Fruit fly (Drosophila melanogaster) whole organism, embryonic: ENCODE results near the gene CG16953.

Experiments used
- ATbp ChIP-seq: fragments of 200-800 bp; sonication (Bioruptor generic); optimal IDR thresholded peaks from 2 replicates; lab custom pipeline; 2017; ENCODE audit warnings: missing biosample characterization, mild to moderate bottlenecking, missing genetic modification characterization, missing genetic modification reagents
- Asciz ChIP-seq: fragments of 200-800 bp; sonication (Bioruptor generic); optimal IDR thresholded peaks from 2 replicates; lab custom pipeline; 2017; ENCODE audit warnings: missing biosample characterization, mild to moderate bottlenecking, missing genetic modification characterization, missing genetic modification reagents
- Bgb ChIP-seq: fragments of 200-800 bp; sonication (Bioruptor generic); IDR thresholded peaks from 2 replicates; pipeline ENCODE4 v1.3.6; 2022; ENCODE audit warnings: missing biosample characterization, missing genetic modification characterization; ENCODE audit not compliant: partially characterized antibody
- CG10267 ChIP-seq: fragments of 200-800 bp; sonication (Bioruptor generic); optimal IDR thresholded peaks from 2 replicates; lab custom pipeline; 2018; ENCODE audit warnings: missing biosample characterization, mild to moderate bottlenecking, missing genetic modification characterization, moderate library complexity
- CG10321 ChIP-seq: fragments of 200-800 bp; sonication (Bioruptor generic); IDR thresholded peaks from 2 replicates; pipeline ENCODE4 v1.3.6; 2022; ENCODE audit warnings: missing biosample characterization, missing genetic modification characterization
- CG10366 ChIP-seq: fragments of 200-800 bp; sonication (Bioruptor generic); IDR thresholded peaks from 2 replicates; pipeline ENCODE4 v1.3.6; 2022; ENCODE audit warnings: missing biosample characterization, missing genetic modification characterization
- CG11085 ChIP-seq: fragments of 200-800 bp; sonication (Bioruptor generic); IDR thresholded peaks from 2 replicates; pipeline ENCODE4 v1.3.6; 2022; ENCODE audit warnings: missing biosample characterization, missing genetic modification characterization
- CG12219 ChIP-seq: fragments of 200-800 bp; sonication (Bioruptor generic); optimal IDR thresholded peaks from 3 replicates; lab custom pipeline; 2018; ENCODE audit warnings: missing biosample characterization, mild to moderate bottlenecking, missing genetic modification characterization
- CG13123 ChIP-seq: fragments of 200-800 bp; sonication (Bioruptor generic); optimal IDR thresholded peaks from 2 replicates; lab custom pipeline; 2016; ENCODE audit warnings: missing biosample characterization, missing genetic modification characterization
- CG13424 ChIP-seq: fragments of 200-800 bp; sonication (Bioruptor generic); optimal IDR thresholded peaks from 2 replicates; lab custom pipeline; 2019; ENCODE audit warnings: missing biosample characterization, mild to moderate bottlenecking, missing genetic modification characterization, moderate library complexity
- CG16863 ChIP-seq: fragments of 200-800 bp; sonication (Bioruptor generic); optimal IDR thresholded peaks from 3 replicates; lab custom pipeline; 2016; ENCODE audit warnings: missing biosample characterization, missing genetic modification characterization
- CG18011 ChIP-seq: fragments of 200-800 bp; sonication (Bioruptor generic); optimal IDR thresholded peaks from 2 replicates; lab custom pipeline; 2017; ENCODE audit warnings: missing biosample characterization, missing genetic modification characterization, mild to moderate bottlenecking, moderate library complexity, missing genotype
- CG30020 ChIP-seq: fragments of 200-800 bp; optimal IDR thresholded peaks from 2 replicates; lab custom pipeline; 2019; ENCODE audit warnings: missing biosample characterization, mild to moderate bottlenecking, missing genetic modification characterization, moderate library complexity
- CG32532 ChIP-seq: fragments of 200-800 bp; sonication (Bioruptor generic); IDR thresholded peaks from 2 replicates; pipeline ENCODE4 v1.3.6; 2022; ENCODE audit warnings: missing biosample characterization, missing genetic modification characterization
- CG3281 ChIP-seq: fragments of 200-800 bp; sonication (Bioruptor generic); optimal IDR thresholded peaks from 3 replicates; lab custom pipeline; 2017; ENCODE audit warnings: missing biosample characterization, mild to moderate bottlenecking, missing genetic modification characterization
- CG34224 ChIP-seq: fragments of 200-800 bp; sonication (Bioruptor generic); IDR thresholded peaks from 3 replicates; pipeline ENCODE4 v1.3.6; 2022; ENCODE audit warnings: missing biosample characterization, missing genetic modification characterization; ENCODE audit not compliant: partially characterized antibody
- CG34422 ChIP-seq: fragments of 200-800 bp; sonication (Bioruptor generic); IDR thresholded peaks from 3 replicates; pipeline ENCODE4 v1.3.6; 2022; ENCODE audit warnings: missing biosample characterization, missing genetic modification characterization
- CG6791 ChIP-seq: fragments of 200-800 bp; sonication (Bioruptor generic); IDR thresholded peaks from 3 replicates; pipeline ENCODE4 v1.3.6; 2022; ENCODE audit warnings: missing biosample characterization, missing genetic modification characterization; ENCODE audit not compliant: partially characterized antibody
- CG8281 ChIP-seq: fragments of 200-800 bp; sonication (Bioruptor generic); optimal IDR thresholded peaks from 2 replicates; lab custom pipeline; 2018; ENCODE audit warnings: missing biosample characterization, mild to moderate bottlenecking, missing genetic modification characterization, moderate library complexity
- CG8944 ChIP-seq: fragments of 200-800 bp; sonication (Bioruptor generic); optimal IDR thresholded peaks from 3 replicates; lab custom pipeline; 2016; ENCODE audit warnings: missing biosample characterization, missing genetic modification characterization
- Deaf1 ChIP-seq: fragments of 200-800 bp; optimal IDR thresholded peaks from 3 replicates; lab custom pipeline; 2019; ENCODE audit warnings: missing biosample characterization, mild to moderate bottlenecking, missing genetic modification characterization, moderate library complexity
- Gug ChIP-seq: fragments of 200-800 bp; sonication (Bioruptor generic); IDR thresholded peaks from 4 replicates; pipeline ENCODE4 v1.3.6; 2022; ENCODE audit warnings: missing biosample characterization, missing genetic modification characterization
- MTF-1 ChIP-seq: fragments of 200-800 bp; sonication (Bioruptor generic); optimal IDR thresholded peaks from 2 replicates; lab custom pipeline; 2018; ENCODE audit warnings: missing biosample characterization, mild to moderate bottlenecking, missing genetic modification characterization, borderline replicate concordance
- Side ChIP-seq: fragments of 200-800 bp; sonication (Bioruptor generic); optimal IDR thresholded peaks from 2 replicates; lab custom pipeline; 2016; ENCODE audit warnings: missing biosample characterization, missing genetic modification characterization
- Spps ChIP-seq: fragments of 200-800 bp; sonication (Bioruptor generic); optimal IDR thresholded peaks from 2 replicates; lab custom pipeline; 2018; ENCODE audit warnings: missing biosample characterization, mild to moderate bottlenecking, missing genetic modification characterization
- Usf ChIP-seq: fragments of 200-800 bp; sonication (Bioruptor generic); optimal IDR thresholded peaks from 2 replicates; lab custom pipeline; 2017; ENCODE audit warnings: missing genotype, missing biosample characterization, missing genetic modification characterization
- bbx ChIP-seq: fragments of 200-800 bp; sonication (Bioruptor generic); IDR thresholded peaks from 2 replicates; pipeline ENCODE4 v1.3.6; 2022; ENCODE audit warnings: missing biosample characterization, missing genetic modification characterization; ENCODE audit not compliant: partially characterized antibody
- chinmo ChIP-seq: fragments of 200-800 bp; sonication (Bioruptor generic); IDR thresholded peaks from 4 replicates; pipeline ENCODE4 v1.3.6; 2022; ENCODE audit warnings: missing biosample characterization, missing genetic modification characterization; ENCODE audit not compliant: partially characterized antibody
- danr ChIP-seq: fragments of 200-800 bp; sonication (Bioruptor generic); IDR thresholded peaks from 2 replicates; pipeline ENCODE4 v1.3.6; 2022; ENCODE audit warnings: missing biosample characterization, missing genetic modification characterization
- dati ChIP-seq: fragments of 200-800 bp; sonication (Bioruptor generic); IDR thresholded peaks from 2 replicates; pipeline ENCODE4 v1.3.6; 2022; ENCODE audit warnings: missing biosample characterization, missing genetic modification characterization
- emc ChIP-seq: fragments of 200-800 bp; sonication (Bioruptor generic); optimal IDR thresholded peaks from 2 replicates; lab custom pipeline; 2016; ENCODE audit warnings: missing biosample characterization, missing genetic modification characterization
- ewg ChIP-seq: fragments of 200-800 bp; sonication (Bioruptor generic); optimal IDR thresholded peaks from 3 replicates; lab custom pipeline; 2017; ENCODE audit warnings: mild to moderate bottlenecking, missing biosample characterization, missing genetic modification reagents, missing genetic modification characterization
- fd64A ChIP-seq: fragments of 200-800 bp; sonication (Bioruptor generic); optimal IDR thresholded peaks from 3 replicates; lab custom pipeline; 2018; ENCODE audit warnings: missing biosample characterization, mild to moderate bottlenecking, missing genetic modification characterization
- fd96Cb ChIP-seq: fragments of 200-800 bp; sonication (Bioruptor generic); optimal IDR thresholded peaks from 2 replicates; lab custom pipeline; 2018; ENCODE audit warnings: missing biosample characterization, mild to moderate bottlenecking, missing genetic modification characterization, moderate library complexity
- gcm ChIP-seq: fragments of 200-800 bp; sonication (Bioruptor generic); optimal IDR thresholded peaks from 2 replicates; lab custom pipeline; 2019; ENCODE audit warnings: missing biosample characterization, mild to moderate bottlenecking, missing genetic modification characterization, moderate library complexity
- ken ChIP-seq: fragments of 200-800 bp; sonication (Bioruptor generic); IDR thresholded peaks from 3 replicates; pipeline ENCODE4 v1.3.6; 2022; ENCODE audit warnings: missing biosample characterization, missing genetic modification characterization
- lola ChIP-seq, 3 experiments: fragments of >200 bp in 2 of 3; fragments of 200-800 bp in 1 of 3; sonication (Bioruptor generic) in 1 of 3; optimal IDR thresholded peaks; 2 replicates each; lab custom pipeline; 2017 to 2019; ENCODE audit warnings: missing biosample characterization in 3 of 3, missing genetic modification characterization in 3 of 3, mild to moderate bottlenecking in 1 of 3, moderate library complexity in 1 of 3
- luna ChIP-seq: fragments of 200-800 bp; sonication (Bioruptor generic); optimal IDR thresholded peaks from 2 replicates; lab custom pipeline; 2016; ENCODE audit warnings: missing biosample characterization, missing genetic modification characterization
- nerfin-1 ChIP-seq: fragments of 200-800 bp; sonication (Bioruptor generic); optimal IDR thresholded peaks from 3 replicates; lab custom pipeline; 2019; ENCODE audit warnings: missing biosample characterization, mild to moderate bottlenecking, missing genetic modification characterization, moderate library complexity
- onecut ChIP-seq: fragments of 200-800 bp; sonication (Bioruptor generic); IDR thresholded peaks from 2 replicates; pipeline ENCODE4 v1.3.6; 2022; ENCODE audit warnings: missing biosample characterization, missing genetic modification characterization
- pnt ChIP-seq: fragments of 200-800 bp; sonication (Bioruptor generic); optimal IDR thresholded peaks from 3 replicates; lab custom pipeline; 2016; ENCODE audit warnings: missing biosample characterization, missing genetic modification characterization
- sd ChIP-seq: fragments of 200-800 bp; sonication (Bioruptor generic); optimal IDR thresholded peaks from 3 replicates; lab custom pipeline; 2018; ENCODE audit warnings: missing biosample characterization, mild to moderate bottlenecking, missing genetic modification characterization, moderate library complexity
- sqz ChIP-seq: fragments of 200-800 bp; sonication (Bioruptor generic); optimal IDR thresholded peaks from 3 replicates; lab custom pipeline; 2018; ENCODE audit warnings: missing biosample characterization, mild to moderate bottlenecking, missing genetic modification characterization
- trh ChIP-seq: fragments of 200-800 bp; sonication (Bioruptor generic); optimal IDR thresholded peaks from 2 replicates; lab custom pipeline; 2016; ENCODE audit warnings: missing biosample characterization, missing genetic modification characterization
- tx ChIP-seq: fragments of 200-800 bp; sonication (Bioruptor generic); optimal IDR thresholded peaks from 2 replicates; lab custom pipeline; 2016; ENCODE audit warnings: missing biosample characterization, missing genetic modification characterization
- vfl ChIP-seq: fragments of 200-800 bp; sonication (Bioruptor generic); optimal IDR thresholded peaks from 2 replicates; lab custom pipeline; 2016; ENCODE audit warnings: missing biosample characterization, missing genetic modification characterization
- yki ChIP-seq: fragments of >200 bp; optimal IDR thresholded peaks from 3 replicates; lab custom pipeline; 2018
- zen2 ChIP-seq: fragments of 200-800 bp; sonication (Bioruptor generic); IDR thresholded peaks from 3 replicates; pipeline ENCODE4 v1.3.6; 2022; ENCODE audit warnings: missing biosample characterization, missing genetic modification characterization; ENCODE audit not compliant: partially characterized antibody

Gene CG16953

dm6 chr3R:20549855-20550603, 35.6 kb downstream of the CG16953 start (continued):
- TF ChIP-seq CG6791 (GFP tag; lab: Robert Waterston, UW): 0 out of 3 replicates have a peak, but pooled peaks have one; percentile 5
- TF ChIP-seq Spps (tag; lab: Kevin White, UChicago): peak; percentile 62
- peak; percentile 35; the same call in 1 of the 2 replicates for TF ChIP-seq Bgb (GFP tag; lab: Robert Waterston, UW)
- TF ChIP-seq Usf (GFP tag; lab: Kevin White, UChicago): peak; percentile 76
- TF ChIP-seq lola (GFP tag; optimal IDR thresholded peaks at IDR 0.05; lab: Kevin White, UChicago): peak in 1 of 3 experiments; percentile 82
- no peak for TF ChIP-seq CG34224 (GFP tag; lab: Robert Waterston, UW)
- TF ChIP-seq tx: no peak
- peak; percentile 87 for TF ChIP-seq CG3281 (GFP tag; lab: Kevin White, UChicago)
- TF ChIP-seq luna: no peak
- peak; percentile 44 for TF ChIP-seq CG30020 (tag; lab: Kevin White, UChicago)
- peak; percentile 66 for TF ChIP-seq CG11085 (GFP tag; lab: Robert Waterston, UW)
- peak; percentile 82 for TF ChIP-seq Deaf1
- peak; percentile 30 for TF ChIP-seq CG18011 (GFP tag; lab: Kevin White, UChicago)
- TF ChIP-seq zen2 (GFP tag; lab: Robert Waterston, UW): no peak
- TF ChIP-seq ewg: peak; percentile 68
- TF ChIP-seq ken (GFP tag; lab: Robert Waterston, UW): peak; percentile 76
- no peak for TF ChIP-seq fd64A
- peak; percentile 79 for TF ChIP-seq danr (GFP tag; lab: Robert Waterston, UW)
- peak; percentile 85 for TF ChIP-seq CG32532
- peak; percentile 83 for TF ChIP-seq CG10267 (tag; lab: Kevin White, UChicago)
- TF ChIP-seq emc (GFP tag; lab: Kevin White, UChicago): no peak
- no peak for TF ChIP-seq Side (GFP tag; lab: Kevin White, UChicago)
- TF ChIP-seq trh (GFP tag; lab: Kevin White, UChicago): peak; percentile 25
- TF ChIP-seq Gug (GFP tag; lab: Robert Waterston, UW): peak; percentile 78
- TF ChIP-seq CG8281 (tag; lab: Kevin White, UChicago): peak; percentile 65
- TF ChIP-seq pnt (GFP tag; lab: Kevin White, UChicago): peak; percentile 27
- peak; percentile 54 for TF ChIP-seq CG10321
- peak; percentile 54 for TF ChIP-seq CG16863
- peak; percentile 60 for TF ChIP-seq sd (tag; lab: Kevin White, UChicago)
- peak; percentile 62; the same call in 1 of the 2 replicates for TF ChIP-seq dati (GFP tag; lab: Robert Waterston, UW)
- TF ChIP-seq MTF-1 (GFP tag; lab: Kevin White, UChicago): peak; percentile 43
- TF ChIP-seq onecut (GFP tag; lab: Robert Waterston, UW): peak; percentile 82
- peak; percentile 88 for TF ChIP-seq fd96Cb (tag; lab: Kevin White, UChicago)
- peak; percentile 43 for TF ChIP-seq CG13123 (GFP tag; lab: Kevin White, UChicago)
- peak; percentile 85 for TF ChIP-seq gcm (GFP tag; lab: Kevin White, UChicago)
- no peak for TF ChIP-seq CG8944
- TF ChIP-seq ATbp (GFP tag; lab: Kevin White, UChicago): peak; percentile 81
- TF ChIP-seq bbx (GFP tag; lab: Robert Waterston, UW): no peak
- TF ChIP-seq chinmo: peak; percentile 59; the same call in 3 of the 4 replicates
- peak; percentile 21 for TF ChIP-seq vfl
- TF ChIP-seq nerfin-1 (tag; lab: Kevin White, UChicago): peak; percentile 64
- peak; percentile 75 for TF ChIP-seq Asciz (GFP tag; lab: Kevin White, UChicago)
- TF ChIP-seq sqz (GFP tag; lab: Kevin White, UChicago): peak; percentile 69
- peak; percentile 85 for TF ChIP-seq CG10366
- peak; percentile 69 for TF ChIP-seq CG34422 (GFP tag; lab: Robert Waterston, UW)
- TF ChIP-seq CG12219 (GFP tag; lab: Kevin White, UChicago): peak; percentile 53
- peak; percentile 90 for TF ChIP-seq CG13424 (tag; lab: Kevin White, UChicago)
- no peak for TF ChIP-seq yki (lab: Kevin White, UChicago)
